Fruit fly (Drosophila melanogaster) ovary, adult (tissue): ENCODE data around the gene CG32857.

ENCODE experiments used
- CG17801 ChIP-seq: fragments of 200-800 bp; optimal IDR thresholded peaks from 2 replicates; lab custom pipeline; 2019; ENCODE audit warnings: missing biosample characterization, mild to moderate bottlenecking, missing genetic modification characterization, moderate library complexity; ENCODE audit not compliant: partially characterized antibody

CG32857 gene

dm6 chrX:21589937-21590336 lies 27.5 kb downstream of the CG32857 start:
- TF ChIP-seq CG17801, result no peak

dm6 chrX:21588000-21588399 lies 29.4 kb downstream of the CG32857 start:
- TF ChIP-seq CG17801, result no peak

- no peak for TF ChIP-seq CG17801
Measured at dm6 chrX:21567793-21568192, 49.6 kb downstream of the CG32857 start.

dm6 chrX:21565539-21565938 lies 51.9 kb downstream of the CG32857 start:
- TF ChIP-seq CG17801, result no peak
